5 fruit fly cellular contexts compared by ENCODE assay signal in the genomic region with DNA sequence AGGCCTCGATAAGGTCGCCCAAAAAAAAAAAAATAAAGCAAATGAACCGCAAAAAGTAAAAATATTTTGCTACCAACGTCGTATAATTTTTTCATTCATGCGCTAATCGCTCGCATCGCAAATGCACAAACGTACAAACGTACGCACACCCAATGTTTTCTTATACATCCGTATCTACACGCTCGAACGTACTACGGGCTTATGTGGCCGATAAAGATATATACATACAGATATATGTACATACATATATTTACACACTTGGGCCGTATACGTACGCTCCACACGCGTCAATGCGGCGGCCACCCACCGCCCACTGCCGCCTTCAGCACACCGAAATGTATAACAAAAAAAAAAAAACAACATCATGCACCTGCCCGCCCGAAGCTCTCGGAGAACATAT.
TF ChIP-seq lines count a peak whose summit lies in the region.

No protein-coding gene starts in this region.

- no peak for TF ChIP-seq CTCF in whole organism, embryonic (GFP tag; optimal IDR thresholded peaks at IDR 0.05; lab: Kevin White, UChicago)

TF ChIP-seq in whole organism, adult, 20 proteins besides CTCF, POLR2A, EP300 and RAD21:
- TF ChIP-seq tj (GFP tag; optimal IDR thresholded peaks at IDR 0.05; lab: Kevin White, UChicago): no peak
- TF ChIP-seq CG11617 (GFP tag; optimal IDR thresholded peaks at IDR 0.05; lab: Kevin White, UChicago): no peak
- TF ChIP-seq kay (GFP tag; lab: Kevin White, UChicago; ENCODE audit: borderline replicate concordance): peak; percentile 23
- no peak for TF ChIP-seq CG12768 (GFP tag; optimal IDR thresholded peaks at IDR 0.05; lab: Kevin White, UChicago)
- TF ChIP-seq cic (GFP tag; optimal IDR thresholded peaks at IDR 0.05; lab: Kevin White, UChicago): peak; percentile 66
- no peak for TF ChIP-seq Clk (GFP tag; optimal IDR thresholded peaks at IDR 0.05; lab: Kevin White, UChicago)
- no peak for TF ChIP-seq cnc (optimal IDR thresholded peaks at IDR 0.05; lab: Kevin White, UChicago)
- TF ChIP-seq CG7101 (tag; optimal IDR thresholded peaks at IDR 0.05; lab: Kevin White, UChicago): no peak
- no peak for TF ChIP-seq CG7045 (GFP tag; optimal IDR thresholded peaks at IDR 0.05; lab: Kevin White, UChicago)
- TF ChIP-seq pad (GFP tag; optimal IDR thresholded peaks at IDR 0.05; lab: Kevin White, UChicago): no peak

TF ChIP-seq in whole organism, embryonic, 481 proteins besides CTCF, POLR2A, EP300 and RAD21 (continues in another document):
- TF ChIP-seq CG1832 (GFP tag; optimal IDR thresholded peaks at IDR 0.05; lab: Kevin White, UChicago): no peak
- no peak for TF ChIP-seq psq (GFP tag; optimal IDR thresholded peaks at IDR 0.05; lab: Kevin White, UChicago)
- TF ChIP-seq tup (GFP tag; optimal IDR thresholded peaks at IDR 0.05; lab: Kevin White, UChicago): no peak
- TF ChIP-seq HLHmδ (GFP tag; optimal IDR thresholded peaks at IDR 0.05; lab: Kevin White, UChicago): no peak
- no peak for TF ChIP-seq CG13287 (GFP tag; IDR thresholded peaks at IDR 0.05; lab: Robert Waterston, UW; ENCODE audit: partially characterized antibody)
- no peak for TF ChIP-seq ac (GFP tag; optimal IDR thresholded peaks at IDR 0.05; lab: Kevin White, UChicago)
- peak; percentile 82 for TF ChIP-seq sr (GFP tag; IDR thresholded peaks at IDR 0.05; lab: Robert Waterston, UW)
- no peak for TF ChIP-seq CG6765 (GFP tag; optimal IDR thresholded peaks at IDR 0.05; lab: Kevin White, UChicago)
- peak; percentile 80; the same call in 2 of the 4 replicates for TF ChIP-seq chinmo (GFP tag; IDR thresholded peaks at IDR 0.05; lab: Robert Waterston, UW; ENCODE audit: partially characterized antibody)
- TF ChIP-seq Pdp1 (GFP tag; optimal IDR thresholded peaks at IDR 0.05; lab: Kevin White, UChicago): peak in 1 of 2 experiments; percentile 14
- no peak for TF ChIP-seq Sox102F (GFP tag; optimal IDR thresholded peaks at IDR 0.05; lab: Kevin White, UChicago)
- peak; percentile 16; the same call in 1 of the 3 replicates for TF ChIP-seq CG34224 (GFP tag; IDR thresholded peaks at IDR 0.05; lab: Robert Waterston, UW; ENCODE audit: partially characterized antibody)
- no peak for TF ChIP-seq CG9609 (GFP tag; optimal IDR thresholded peaks at IDR 0.05; lab: Kevin White, UChicago)
- no peak for TF ChIP-seq CG3065 (GFP tag; optimal IDR thresholded peaks at IDR 0.05; lab: Kevin White, UChicago)
- peak; percentile 32 for TF ChIP-seq grn (GFP tag; optimal IDR thresholded peaks at IDR 0.05; lab: Kevin White, UChicago)
- TF ChIP-seq CG10147 (GFP tag; optimal IDR thresholded peaks at IDR 0.05; lab: Kevin White, UChicago): no peak
- peak; percentile 20; the same call in 1 of the 2 replicates for TF ChIP-seq rib (GFP tag; IDR thresholded peaks at IDR 0.05; lab: Robert Waterston, UW)
- no peak for TF ChIP-seq Hr39 (optimal IDR thresholded peaks at IDR 0.05; lab: Kevin White, UChicago)

TF ChIP-seq in whole organism, prepupa, 60 proteins besides CTCF, POLR2A, EP300 and RAD21:
- TF ChIP-seq CG8119 (GFP tag; IDR thresholded peaks at IDR 0.05; lab: Robert Waterston, UW): no peak
- peak; percentile 14; the same call in 1 of the 3 replicates for TF ChIP-seq eg (GFP tag; IDR thresholded peaks at IDR 0.05; lab: Robert Waterston, UW)
- TF ChIP-seq svp (GFP tag; lab: Kevin White, UChicago): peak; percentile 69
- TF ChIP-seq spab (GFP tag; optimal IDR thresholded peaks at IDR 0.05; lab: Kevin White, UChicago): no peak
- peak; percentile 66 for TF ChIP-seq Eip78C (GFP tag; lab: Kevin White, UChicago)
- TF ChIP-seq Smox (GFP tag; optimal IDR thresholded peaks at IDR 0.05; lab: Kevin White, UChicago): no peak
- no peak for TF ChIP-seq CG7368 (GFP tag; optimal IDR thresholded peaks at IDR 0.05; lab: Kevin White, UChicago)
- TF ChIP-seq fkh (GFP tag; optimal IDR thresholded peaks at IDR 0.05; lab: Kevin White, UChicago): peak; percentile 48
- no peak for TF ChIP-seq dac (GFP tag; optimal IDR thresholded peaks at IDR 0.05; lab: Kevin White, UChicago)
- no peak for TF ChIP-seq topi (GFP tag; optimal IDR thresholded peaks at IDR 0.05; lab: Kevin White, UChicago)
- no peak for TF ChIP-seq Hr4 (GFP tag; optimal IDR thresholded peaks at IDR 0.05; lab: Kevin White, UChicago)
- TF ChIP-seq cyc (GFP tag; optimal IDR thresholded peaks at IDR 0.05; lab: Kevin White, UChicago): no peak
- peak; percentile 3 for TF ChIP-seq vri (GFP tag; optimal IDR thresholded peaks at IDR 0.05; lab: Kevin White, UChicago)
- no peak for TF ChIP-seq dsx (GFP tag; optimal IDR thresholded peaks at IDR 0.05; lab: Kevin White, UChicago; ENCODE audit: poor library complexity, severe bottlenecking)
- no peak for TF ChIP-seq CG11902 (GFP tag; optimal IDR thresholded peaks at IDR 0.05; lab: Kevin White, UChicago)

TF ChIP-seq in whole organism, pupa, 21 proteins besides CTCF, POLR2A, EP300 and RAD21:
- TF ChIP-seq rn (GFP tag; IDR thresholded peaks at IDR 0.05; lab: Robert Waterston, UW): no peak
- TF ChIP-seq CG8301 (tag; optimal IDR thresholded peaks at IDR 0.05; lab: Kevin White, UChicago): no peak
- no peak for TF ChIP-seq CG15710 (tag; optimal IDR thresholded peaks at IDR 0.05; lab: Kevin White, UChicago)
- TF ChIP-seq CG9948 (tag; optimal IDR thresholded peaks at IDR 0.05; lab: Kevin White, UChicago): no peak
- no peak for TF ChIP-seq gl (tag; optimal IDR thresholded peaks at IDR 0.05; lab: Kevin White, UChicago)
- TF ChIP-seq CG34367 (tag; optimal IDR thresholded peaks at IDR 0.05; lab: Kevin White, UChicago): no peak
- no peak for TF ChIP-seq D1 (tag; optimal IDR thresholded peaks at IDR 0.05; lab: Kevin White, UChicago)
- no peak for TF ChIP-seq CG17806 (tag; optimal IDR thresholded peaks at IDR 0.05; lab: Kevin White, UChicago)
- 0 out of 3 replicates have a peak, but pooled peaks have one; percentile 17 for TF ChIP-seq fd96Ca (GFP tag; IDR thresholded peaks at IDR 0.05; lab: Robert Waterston, UW)

TF ChIP-seq in whole organism, wandering third instar larva, 38 proteins besides CTCF, POLR2A, EP300 and RAD21:
- TF ChIP-seq sv (GFP tag; optimal IDR thresholded peaks at IDR 0.05; lab: Kevin White, UChicago) (no peak), h (GFP tag; optimal IDR thresholded peaks at IDR 0.05; lab: Kevin White, UChicago) (peak; percentile 31), CrebA (GFP tag; optimal IDR thresholded peaks at IDR 0.05; lab: Kevin White, UChicago; ENCODE audit: borderline replicate concordance) (peak; percentile 81), Rel (GFP tag; optimal IDR thresholded peaks at IDR 0.05; lab: Kevin White, UChicago) (peak; percentile 63), Rel (tag; optimal IDR thresholded peaks at IDR 0.05; lab: Kevin White, UChicago) (no peak)
